Worm (Caenorhabditis elegans): ENCODE results near the gene Y53F4B.20.

DNA sequence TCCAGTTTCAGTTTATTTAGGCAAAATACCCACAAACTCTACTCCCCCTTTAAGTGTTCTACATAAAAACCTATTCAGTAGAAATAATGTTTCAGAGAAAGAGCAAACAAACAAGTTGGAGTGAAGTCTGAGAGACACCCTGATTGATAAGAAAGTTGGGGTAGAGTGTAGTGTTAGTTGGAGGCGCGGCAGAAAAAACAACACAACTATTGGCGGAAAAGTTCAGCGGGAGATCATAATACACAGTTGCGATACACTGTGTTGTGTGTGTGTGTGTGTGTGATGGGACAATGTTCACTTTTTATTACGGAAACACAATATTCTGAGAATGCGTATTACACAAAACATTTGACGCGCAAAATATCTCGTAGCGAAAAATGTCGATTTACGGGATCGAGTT lies 9.5 kb upstream of the Y53F4B.20 start:
- TF ChIP-seq elt-3 (tag; optimal IDR thresholded peaks at IDR 0.05) = no peak
- TF ChIP-seq pha-4 (tag; optimal IDR thresholded peaks at IDR 0.05) = no peak
- TF ChIP-seq nhr-237 (tag; optimal IDR thresholded peaks at IDR 0.05) = no peak
- no peak for TF ChIP-seq nhr-28 (tag; optimal IDR thresholded peaks at IDR 0.05)
- no peak for TF ChIP-seq elt-1 (tag; optimal IDR thresholded peaks at IDR 0.05; ENCODE audit: borderline replicate concordance, insufficient read depth)
- TF ChIP-seq lsy-2 (tag; optimal IDR thresholded peaks at IDR 0.05) = no peak
- TF ChIP-seq nhr-12 (tag; optimal IDR thresholded peaks at IDR 0.05) = no peak
- no peak for TF ChIP-seq snpc-4 (tag; optimal IDR thresholded peaks at IDR 0.05)
- no peak for TF ChIP-seq ztf-11 (tag; optimal IDR thresholded peaks at IDR 0.05)
- TF ChIP-seq unc-39 (tag; optimal IDR thresholded peaks at IDR 0.05) = no peak
- no peak for TF ChIP-seq unc-62 (GFP tag; optimal IDR thresholded peaks at IDR 0.05)
- TF ChIP-seq flh-1 (GFP tag; optimal IDR thresholded peaks at IDR 0.05) = no peak

Measured in whole organism, mixed stage, embryonic.